Fruit fly (Drosophila melanogaster) Kc167 (cell line): ENCODE measurements around the gene frj.

ENCODE experiments used
- Myc ChIP-seq: fragments of >200 bp; optimal IDR thresholded peaks from 2 replicates; lab custom pipeline; 2017; ENCODE audit warnings: missing external identifiers
- Sin3A ChIP-seq: fragments of >200 bp; optimal IDR thresholded peaks from 2 replicates; lab custom pipeline; 2018; ENCODE audit warnings: missing external identifiers
- h ChIP-seq: fragments of >200 bp; optimal IDR thresholded peaks from 3 replicates; lab custom pipeline; 2018; ENCODE audit warnings: missing external identifiers
- insv ChIP-seq: fragments of >200 bp; optimal IDR thresholded peaks from 3 replicates; lab custom pipeline; 2018; ENCODE audit warnings: missing external identifiers
- psq ChIP-seq: fragments of >200 bp; optimal IDR thresholded peaks from 2 replicates; lab custom pipeline; 2017; ENCODE audit warnings: missing external identifiers
- ttk ChIP-seq: sonication (Bioruptor generic); optimal IDR thresholded peaks from 2 replicates; lab custom pipeline; 2017; ENCODE audit warnings: missing external identifiers

DNA sequence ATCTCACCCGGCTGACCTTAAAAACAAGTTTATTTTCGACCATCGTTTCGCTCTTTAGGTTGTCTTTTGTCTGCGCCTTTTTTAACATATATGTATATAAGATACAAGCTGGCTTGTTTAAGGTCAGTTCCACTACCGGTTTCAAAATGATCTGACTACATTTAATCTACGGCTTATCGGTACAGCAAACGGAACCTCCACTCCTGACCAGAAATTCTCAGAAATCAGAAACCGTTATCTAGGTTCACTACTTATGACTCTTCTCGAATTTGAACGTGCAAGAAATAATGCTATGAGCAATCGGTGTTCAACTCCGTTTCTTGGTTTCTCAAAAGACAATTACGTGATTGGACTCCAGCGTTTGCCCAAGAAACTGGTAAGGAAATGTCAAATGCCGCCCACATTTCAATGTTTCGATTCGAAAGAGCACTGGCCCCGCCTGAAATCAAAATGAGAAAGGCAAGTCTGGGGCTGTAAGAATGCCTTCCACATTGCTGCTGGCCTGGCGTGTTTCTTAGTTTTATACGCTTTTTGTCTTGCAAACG is 14.3 kb downstream of the frj start:
- TF ChIP-seq psq (lab: Kevin White, UChicago): no peak
- TF ChIP-seq h (lab: Kevin White, UChicago): no peak
- no peak for TF ChIP-seq ttk
- TF ChIP-seq Myc: no peak
- no peak for TF ChIP-seq insv
- no peak for TF ChIP-seq Sin3A (lab: Kevin White, UChicago)
